Fruit fly (Drosophila melanogaster): Measurements from ENCODE around the gene Npc2d.
A peak's percentile ranks its signal among the peaks of the same experiment; 100 is the strongest.

Npc2d gene

dm6 chr3R:10067605-10068004 lies 11.7 kb upstream of the Npc2d start, which contains the start of gene CG33784:
Gene CG33784, plus strand, starts transcription at chr3R:10067905.
- TF ChIP-seq CG12104 (GFP tag; optimal IDR thresholded peaks at IDR 0.05) (no peak), sqz (GFP tag; optimal IDR thresholded peaks at IDR 0.05) (no peak), CG6272 (GFP tag; IDR thresholded peaks at IDR 0.05) (no peak), CG7839 (tag; optimal IDR thresholded peaks at IDR 0.05) (no peak), Stat92E (GFP tag; optimal IDR thresholded peaks at IDR 0.05) (no peak), Lhr (GFP tag; optimal IDR thresholded peaks at IDR 0.05) (no peak), Side (GFP tag; optimal IDR thresholded peaks at IDR 0.05) (no peak), MBD-R2 (GFP tag; IDR thresholded peaks at IDR 0.05) (no peak), pb (GFP tag; optimal IDR thresholded peaks at IDR 0.05) (no peak)

DNA sequence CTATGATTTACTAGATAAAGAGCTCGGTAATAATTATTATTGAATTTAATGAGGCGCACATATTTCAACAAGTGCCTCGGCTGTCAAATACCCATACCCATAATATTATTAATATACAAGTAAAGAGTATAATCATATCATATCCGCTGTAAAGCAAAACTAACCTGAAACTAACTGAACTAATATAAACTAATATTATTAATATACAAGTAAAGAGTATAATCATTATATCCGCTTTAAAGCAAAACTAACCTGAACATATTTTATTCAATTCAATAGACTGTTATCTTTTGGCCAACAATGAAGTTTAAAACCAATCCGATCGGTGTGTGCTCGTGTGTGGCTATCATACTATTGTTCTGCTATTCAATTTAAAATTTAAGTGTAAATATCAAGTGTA lies 10.6 kb upstream of the Npc2d start, which contains the start of gene CG33783:
Gene CG33783 (plus strand): TSS at position 301 of the 400 bp plus-strand sequence.
- no peak for TF ChIP-seq Oaz (GFP tag; IDR thresholded peaks at IDR 0.05)
- no peak for TF ChIP-seq Myb (GFP tag; optimal IDR thresholded peaks at IDR 0.05)
- TF ChIP-seq CG13894 (tag; optimal IDR thresholded peaks at IDR 0.05), result no peak
- TF ChIP-seq Bgb (GFP tag; IDR thresholded peaks at IDR 0.05; ENCODE audit: partially characterized antibody), result no peak
- no peak for TF ChIP-seq CG7745 (tag; optimal IDR thresholded peaks at IDR 0.05)
- TF ChIP-seq bsh (GFP tag; optimal IDR thresholded peaks at IDR 0.05), result no peak
- TF ChIP-seq CG6654 (GFP tag; optimal IDR thresholded peaks at IDR 0.05), result no peak
- no peak for TF ChIP-seq CG2875 (GFP tag; optimal IDR thresholded peaks at IDR 0.05)
- no peak for TF ChIP-seq CHES-1-like (GFP tag; optimal IDR thresholded peaks at IDR 0.05)
- no peak for TF ChIP-seq CG12104 (GFP tag; optimal IDR thresholded peaks at IDR 0.05)
- no peak for TF ChIP-seq Meics (GFP tag; optimal IDR thresholded peaks at IDR 0.05)
- no peak for TF ChIP-seq TFAM (GFP tag; optimal IDR thresholded peaks at IDR 0.05)
- TF ChIP-seq CG18764 (GFP tag; optimal IDR thresholded peaks at IDR 0.05), result no peak
- TF ChIP-seq hkb (optimal IDR thresholded peaks at IDR 0.05), result no peak
- no peak for TF ChIP-seq hkb (GFP tag; IDR thresholded peaks at IDR 0.05)
- TF ChIP-seq pb (GFP tag; optimal IDR thresholded peaks at IDR 0.05), result no peak
- TF ChIP-seq Dip2 (GFP tag; IDR thresholded peaks at IDR 0.05), result no peak

DNA sequence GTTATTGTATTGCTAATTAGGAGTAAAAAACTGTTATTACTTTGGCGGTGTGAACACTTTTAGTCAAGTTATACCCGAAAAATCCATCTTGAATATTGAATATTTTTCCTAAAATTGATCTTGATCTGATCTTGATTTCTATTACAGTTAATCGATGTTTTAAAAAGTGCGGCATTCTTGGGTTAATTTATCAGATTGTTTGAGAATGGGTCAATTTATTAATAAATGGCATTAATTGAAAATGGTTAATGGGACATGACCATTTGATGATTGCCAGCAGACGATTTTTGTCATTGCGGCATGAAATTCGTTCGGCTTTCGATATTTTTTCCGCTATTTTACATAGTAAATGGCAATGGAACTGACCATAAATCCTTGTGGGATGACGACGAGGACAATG lies 7.8 kb upstream of the Npc2d start, which contains the start of gene CG33631:
Gene CG33631 (plus strand): TSS at position 301 of the 400 bp plus-strand sequence.
- TF ChIP-seq MTF-1 (GFP tag; optimal IDR thresholded peaks at IDR 0.05; ENCODE audit: borderline replicate concordance), result no peak
- no peak for TF ChIP-seq CG6654 (GFP tag; optimal IDR thresholded peaks at IDR 0.05)
- TF ChIP-seq jigr1 (GFP tag; IDR thresholded peaks at IDR 0.05), result no peak
- TF ChIP-seq Eip74EF (GFP tag; optimal IDR thresholded peaks at IDR 0.05), result no peak
- no peak for TF ChIP-seq CG10147 (GFP tag; optimal IDR thresholded peaks at IDR 0.05)
- no peak for TF ChIP-seq Ets97D (GFP tag; optimal IDR thresholded peaks at IDR 0.05)
- no peak for TF ChIP-seq NC2β (GFP tag; optimal IDR thresholded peaks at IDR 0.05)
- no peak for TF ChIP-seq CG3065 (GFP tag; optimal IDR thresholded peaks at IDR 0.05)
- TF ChIP-seq CG12659 (GFP tag; optimal IDR thresholded peaks at IDR 0.05), result no peak
- no peak for TF ChIP-seq Adf1 (GFP tag; IDR thresholded peaks at IDR 0.05)
- no peak for TF ChIP-seq CG12391 (tag; optimal IDR thresholded peaks at IDR 0.05)
- TF ChIP-seq CG2712 (tag; optimal IDR thresholded peaks at IDR 0.05), result no peak
- no peak for TF ChIP-seq btn (GFP tag; optimal IDR thresholded peaks at IDR 0.05)

DNA sequence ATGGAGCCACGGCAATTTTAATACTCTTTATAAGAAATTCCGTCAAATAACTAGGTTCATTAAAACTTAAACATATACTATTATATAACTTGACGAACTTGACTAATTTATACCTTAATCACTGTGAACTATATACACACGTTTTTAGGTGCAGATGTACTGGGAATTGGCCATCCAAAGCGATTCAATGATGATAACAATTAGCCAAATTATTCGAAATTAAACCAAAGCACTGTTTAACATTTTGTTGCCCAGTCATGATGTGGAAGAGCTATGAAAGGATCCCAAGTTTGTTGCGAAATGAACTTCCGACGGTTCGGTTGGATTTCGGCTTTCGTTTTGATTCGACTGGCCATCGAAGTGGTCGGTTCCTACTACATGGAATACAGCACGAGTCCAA lies 6.4 kb upstream of the Npc2d start, which contains the start of gene CG33630:
Gene CG33630 (plus strand): TSS at position 301 of the 400 bp plus-strand sequence.
- no peak for TF ChIP-seq ttk (GFP tag; IDR thresholded peaks at IDR 0.05)
- TF ChIP-seq Pdp1 (GFP tag; optimal IDR thresholded peaks at IDR 0.05), result peak in 1 of 2 experiments; percentile 63
